Worm (Caenorhabditis elegans): ENCODE data around the gene tut-1.

The tut-1 gene

DNA sequence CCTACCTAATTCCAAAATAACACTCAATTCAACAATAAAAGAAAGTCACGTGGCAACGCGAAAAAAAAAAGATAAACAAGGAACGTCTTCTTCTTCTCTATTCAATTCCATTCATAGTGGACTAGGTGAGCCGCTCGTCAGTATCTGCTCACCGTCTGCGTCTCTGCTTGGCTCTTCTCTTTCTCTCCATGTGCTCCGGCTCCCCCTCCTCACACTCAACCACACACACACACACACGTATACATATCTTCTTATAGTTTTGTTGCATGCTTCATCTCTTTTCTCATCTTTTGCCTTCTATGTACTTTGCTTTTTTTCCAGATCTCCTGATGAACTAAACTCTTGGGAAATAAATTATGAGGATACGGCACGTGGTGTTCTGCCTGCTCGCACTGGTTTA lies 10.6 kb upstream of the tut-1 start, which contains the start of gene daf-1 (continued):
- TF ChIP-seq ceh-82 (tag; optimal IDR thresholded peaks at IDR 0.05) (peak in 1 of 3 experiments; percentile 25), lin-35 (GFP tag; optimal IDR thresholded peaks at IDR 0.05) (peak in 1 of 2 experiments; percentile 4), ceh-8 (GFP tag; optimal IDR thresholded peaks at IDR 0.05) (no peak), C04F5.9 (tag; optimal IDR thresholded peaks at IDR 0.05) (no peak), ztf-4 (tag; optimal IDR thresholded peaks at IDR 0.05) (no peak), aha-1 (tag; optimal IDR thresholded peaks at IDR 0.05) (no peak), ces-1 (GFP tag; optimal IDR thresholded peaks at IDR 0.05) (no peak), fkh-4 (tag; optimal IDR thresholded peaks at IDR 0.05; ENCODE audit: borderline replicate concordance) (no peak), efl-1 (optimal IDR thresholded peaks at IDR 0.05) (no peak), efl-1 (GFP tag; optimal IDR thresholded peaks at IDR 0.05 in 1 of 2) (no peak), nhr-71 (tag; optimal IDR thresholded peaks at IDR 0.05) (peak; percentile 32), unc-86 (tag; optimal IDR thresholded peaks at IDR 0.05) (peak; percentile 61), rnt-1 (tag; optimal IDR thresholded peaks at IDR 0.05) (no peak), dsc-1 (tag; optimal IDR thresholded peaks at IDR 0.05) (peak; percentile 39), efl-3 (GFP tag; optimal IDR thresholded peaks at IDR 0.05) (no peak), ztf-11 (tag; optimal IDR thresholded peaks at IDR 0.05) (no peak), lsy-2 (tag; optimal IDR thresholded peaks at IDR 0.05) (peak in 1 of 2 experiments; percentile 40), elt-2 (tag; optimal IDR thresholded peaks at IDR 0.05) (no peak), hlh-17 (GFP tag; optimal IDR thresholded peaks at IDR 0.05; ENCODE audit: borderline replicate concordance) (no peak), nhr-11 (tag; optimal IDR thresholded peaks at IDR 0.05) (no peak), snpc-4 (tag; optimal IDR thresholded peaks at IDR 0.05) (no peak), elt-3 (tag; optimal IDR thresholded peaks at IDR 0.05) (no peak), ceh-63 (GFP tag; optimal IDR thresholded peaks at IDR 0.05) (no peak), pqm-1 (tag; optimal IDR thresholded peaks at IDR 0.05) (no peak), grh-1 (GFP tag; IDR thresholded peaks at IDR 0.05) (no peak), ceh-88 (GFP tag; IDR thresholded peaks at IDR 0.05) (no peak)

- peak; percentile 5 for TF ChIP-seq lin-14 (GFP tag; optimal IDR thresholded peaks at IDR 0.05)
- TF ChIP-seq lsy-2 (tag; optimal IDR thresholded peaks at IDR 0.05): peak in 1 of 2 experiments; percentile 11
- no peak for TF ChIP-seq C04F5.9 (tag; optimal IDR thresholded peaks at IDR 0.05)
Observed at ce11 chrIV:130150-130549, 8.6 kb upstream of the tut-1 start.

- TF ChIP-seq lin-14 (GFP tag; optimal IDR thresholded peaks at IDR 0.05) (peak; percentile 58), nhr-85 (tag) (peak; percentile 27), irx-1 (tag; optimal IDR thresholded peaks at IDR 0.05) (no peak), unc-30 (tag; optimal IDR thresholded peaks at IDR 0.05) (no peak), blmp-1 (tag; optimal IDR thresholded peaks at IDR 0.05) (no peak), pqm-1 (tag; optimal IDR thresholded peaks at IDR 0.05) (no peak), nhr-76 (tag; optimal IDR thresholded peaks at IDR 0.05) (no peak)
Observed at ce11 chrIV:128525-128924, 7.0 kb upstream of the tut-1 start.

DNA sequence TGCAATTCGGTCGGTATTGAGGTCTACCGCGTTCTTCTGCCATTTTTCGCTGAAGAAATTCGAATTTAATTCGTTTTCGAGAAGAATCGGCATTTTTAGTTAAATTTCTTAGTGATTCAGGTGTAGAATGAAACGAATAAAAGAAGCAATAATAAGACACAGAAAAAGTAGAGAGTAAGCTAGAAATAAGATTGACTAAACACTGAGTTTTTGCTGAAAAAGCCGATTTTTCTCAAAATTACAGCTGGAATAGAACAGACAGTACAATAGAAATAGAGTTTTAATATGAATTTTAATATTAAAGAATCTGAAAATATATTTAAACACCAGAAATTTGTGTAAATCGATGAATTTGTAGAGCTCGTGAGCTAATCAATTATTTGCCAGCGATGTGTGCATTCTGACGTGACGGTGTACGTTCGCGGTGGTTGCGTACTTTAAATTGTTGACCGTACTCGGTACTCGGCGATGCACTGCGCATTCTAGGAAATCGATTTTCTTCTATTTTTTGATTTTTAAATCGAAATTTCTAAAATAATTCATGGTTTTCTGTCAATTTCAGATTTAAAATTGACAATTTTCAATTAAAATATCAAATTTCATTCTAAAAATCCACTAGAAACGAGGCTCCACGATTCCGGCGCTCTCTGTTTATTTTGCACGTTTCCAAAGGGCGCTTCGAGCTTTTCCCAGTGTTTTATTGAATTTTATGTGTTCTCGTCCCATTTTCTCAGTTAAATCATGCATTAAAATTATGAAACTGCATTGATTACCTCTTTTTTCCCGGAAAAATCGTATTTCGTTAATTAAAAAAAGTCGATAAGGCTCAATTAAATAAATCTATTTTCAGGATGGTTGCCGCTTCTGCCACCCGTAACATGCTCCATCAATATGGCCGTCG lies 4.6 kb upstream of the tut-1 start, which contains the start of the genes grld-1 and cox-6C:
Gene grld-1, minus strand, starts transcription at position 51 of the 901 bp plus-strand sequence.
Gene cox-6C, plus strand, starts transcription at position 851 of the 901 bp plus-strand sequence.
- TF ChIP-seq rnt-1 (tag; optimal IDR thresholded peaks at IDR 0.05) (peak; percentile 45), xbp-1 (tag; optimal IDR thresholded peaks at IDR 0.05) (peak; percentile 69), lin-15B (tag; optimal IDR thresholded peaks at IDR 0.05) (peak; percentile 16), ceh-82 (tag; optimal IDR thresholded peaks at IDR 0.05) (peak; percentile 24 to 55 (median 31)), skn-1 (tag; optimal IDR thresholded peaks at IDR 0.05) (peak; percentile 38), C34B4.2 (tag; optimal IDR thresholded peaks at IDR 0.05) (no peak), unc-62 (GFP tag; optimal IDR thresholded peaks at IDR 0.05) (no peak), lsy-2 (tag; optimal IDR thresholded peaks at IDR 0.05) (peak; percentile 94 to 98), mdl-1 (tag; optimal IDR thresholded peaks at IDR 0.05) (peak in 1 of 2 experiments; percentile 52), irx-1 (tag; optimal IDR thresholded peaks at IDR 0.05) (peak; percentile 48), unc-98 (GFP tag; IDR thresholded peaks at IDR 0.05) (0 out of 2 replicates have a peak, but pooled peaks have one; percentile 16), isw-1 (GFP tag; IDR thresholded peaks at IDR 0.05) (peak; percentile 68), nhr-84 (tag; optimal IDR thresholded peaks at IDR 0.05) (no peak), jun-1 (tag; optimal IDR thresholded peaks at IDR 0.05) (peak; percentile 7), C16A3.4 (tag; optimal IDR thresholded peaks at IDR 0.05) (peak; percentile 60), dsc-1 (tag; optimal IDR thresholded peaks at IDR 0.05) (peak; percentile 64), nhr-71 (tag; optimal IDR thresholded peaks at IDR 0.05) (peak; percentile 85), sptf-1 (tag; optimal IDR thresholded peaks at IDR 0.05) (no peak), aly-2 (tag; optimal IDR thresholded peaks at IDR 0.05) (peak; percentile 26), mab-9 (GFP tag; IDR thresholded peaks at IDR 0.05) (0 out of 2 replicates have a peak, but pooled peaks have one; percentile 32)
